Fruit fly (Drosophila melanogaster) whole organism, embryonic: ENCODE data around the gene CG13123.
A peak's percentile ranks its signal among the peaks of the same experiment; 100 is the strongest.

Experiments used
- Abd-B ChIP-seq: fragments of 200-800 bp; sonication (Bioruptor generic); optimal IDR thresholded peaks from 2 replicates; lab custom pipeline; 2018; ENCODE audit warnings: missing biosample characterization, mild to moderate bottlenecking, missing genetic modification characterization, moderate library complexity
- Awh ChIP-seq: fragments of 200-800 bp; sonication (Bioruptor generic); IDR thresholded peaks from 2 replicates; pipeline ENCODE4, ENCODE4 v1.3.6; 2022; ENCODE audit warnings: missing biosample characterization, missing genetic modification characterization
- BEAF-32 ChIP-seq: fragments of 200-800 bp; sonication (Bioruptor generic); optimal IDR thresholded peaks from 3 replicates; lab custom pipeline; 2017; ENCODE audit warnings: missing biosample characterization, missing genetic modification characterization, mild to moderate bottlenecking, moderate library complexity, missing genetic modification reagents
- Bgb ChIP-seq: fragments of 200-800 bp; sonication (Bioruptor generic); IDR thresholded peaks from 2 replicates; pipeline ENCODE4 v1.3.6; 2022; ENCODE audit warnings: missing biosample characterization, missing genetic modification characterization; ENCODE audit not compliant: partially characterized antibody
- CG10267 ChIP-seq: fragments of 200-800 bp; sonication (Bioruptor generic); optimal IDR thresholded peaks from 2 replicates; lab custom pipeline; 2018; ENCODE audit warnings: missing biosample characterization, mild to moderate bottlenecking, missing genetic modification characterization, moderate library complexity
- CG10431 ChIP-seq: fragments of 200-800 bp; sonication (Bioruptor generic); optimal IDR thresholded peaks from 3 replicates; lab custom pipeline; 2018; ENCODE audit warnings: missing biosample characterization, mild to moderate bottlenecking, missing genetic modification characterization
- CG12155 ChIP-seq: fragments of 200-800 bp; sonication (Bioruptor generic); optimal IDR thresholded peaks from 3 replicates; lab custom pipeline; 2016; ENCODE audit warnings: missing biosample characterization, missing genetic modification characterization
- CG13287 ChIP-seq: fragments of 200-800 bp; sonication (Bioruptor generic); IDR thresholded peaks from 2 replicates; pipeline ENCODE4 v1.3.6; 2022; ENCODE audit warnings: missing biosample characterization, missing genetic modification characterization; ENCODE audit not compliant: partially characterized antibody
- CG15514 ChIP-seq: fragments of 200-800 bp; sonication (Bioruptor generic); optimal IDR thresholded peaks from 3 replicates; lab custom pipeline; 2017; ENCODE audit warnings: missing biosample characterization, missing genetic modification characterization, mild to moderate bottlenecking, moderate library complexity, missing genetic modification reagents
- CG17612 ChIP-seq: fragments of 200-800 bp; sonication (Bioruptor generic); IDR thresholded peaks from 2 replicates; pipeline ENCODE4 v1.3.6; 2022; ENCODE audit warnings: missing biosample characterization, missing genetic modification characterization
- CG18599 ChIP-seq: fragments of 200-800 bp; sonication (Bioruptor generic); optimal IDR thresholded peaks from 3 replicates; lab custom pipeline; 2017; ENCODE audit warnings: missing biosample characterization, missing genetic modification characterization, mild to moderate bottlenecking, moderate library complexity, missing genetic modification reagents
- CG2116 ChIP-seq: fragments of 200-800 bp; sonication (Bioruptor generic); optimal IDR thresholded peaks from 3 replicates; lab custom pipeline; 2018; ENCODE audit warnings: missing biosample characterization, mild to moderate bottlenecking, missing genetic modification characterization
- CG5953 ChIP-seq: fragments of 200-800 bp; sonication (Bioruptor generic); IDR thresholded peaks from 2 replicates; pipeline ENCODE4 v1.3.6; 2022; ENCODE audit warnings: missing biosample characterization, missing genetic modification characterization
- CG6791 ChIP-seq: fragments of 200-800 bp; sonication (Bioruptor generic); IDR thresholded peaks from 3 replicates; pipeline ENCODE4 v1.3.6; 2022; ENCODE audit warnings: missing biosample characterization, missing genetic modification characterization; ENCODE audit not compliant: partially characterized antibody
- CG8281 ChIP-seq: fragments of 200-800 bp; sonication (Bioruptor generic); optimal IDR thresholded peaks from 2 replicates; lab custom pipeline; 2018; ENCODE audit warnings: missing biosample characterization, mild to moderate bottlenecking, missing genetic modification characterization, moderate library complexity
- Dfd ChIP-seq, 2 experiments: fragments of >200 bp; optimal IDR thresholded peaks; 2 replicates each; lab custom pipeline; 2017; ENCODE audit warnings: missing biosample characterization in 2 of 2, missing genetic modification characterization in 2 of 2
- Dip2 ChIP-seq: fragments of 200-800 bp; sonication (Bioruptor generic); IDR thresholded peaks from 2 replicates; pipeline ENCODE4 v1.3.6; 2022; ENCODE audit warnings: missing biosample characterization, missing genetic modification characterization
- Dp ChIP-seq: fragments of 200-800 bp; sonication (Bioruptor generic); optimal IDR thresholded peaks from 2 replicates; lab custom pipeline; 2018; ENCODE audit warnings: missing biosample characterization, mild to moderate bottlenecking, missing genetic modification characterization, moderate library complexity
- E2f2 ChIP-seq: fragments of 200-800 bp; sonication (Bioruptor generic); IDR thresholded peaks from 2 replicates; pipeline ENCODE4 v1.3.6; 2022; ENCODE audit warnings: missing biosample characterization, missing genetic modification characterization
- Ets97D ChIP-seq: fragments of 200-800 bp; sonication (Bioruptor generic); optimal IDR thresholded peaks from 3 replicates; lab custom pipeline; 2016; ENCODE audit warnings: missing biosample characterization, missing genetic modification characterization
- Gsc ChIP-seq: fragments of 200-800 bp; sonication (Bioruptor generic); IDR thresholded peaks from 2 replicates; pipeline ENCODE4 v1.3.6; 2022; ENCODE audit warnings: missing biosample characterization, missing genetic modification characterization
- HmgZ ChIP-seq: fragments of 200-800 bp; sonication (Bioruptor generic); optimal IDR thresholded peaks from 2 replicates; lab custom pipeline; 2018; ENCODE audit warnings: missing biosample characterization, mild to moderate bottlenecking, missing genetic modification characterization
- MESR4 ChIP-seq: fragments of 200-800 bp; sonication (Bioruptor generic); optimal IDR thresholded peaks from 2 replicates; lab custom pipeline; 2018; ENCODE audit warnings: missing biosample characterization, mild to moderate bottlenecking, missing genetic modification characterization, moderate library complexity
- Myb ChIP-seq: fragments of 200-800 bp; sonication (Bioruptor generic); optimal IDR thresholded peaks from 2 replicates; lab custom pipeline; 2016; ENCODE audit warnings: missing biosample characterization, missing genetic modification characterization
- Sin3A ChIP-seq: fragments of >200 bp; optimal IDR thresholded peaks from 2 replicates; lab custom pipeline; 2018
- Sry-β ChIP-seq: fragments of 200-800 bp; sonication (Bioruptor generic); optimal IDR thresholded peaks from 2 replicates; lab custom pipeline; 2018; ENCODE audit warnings: missing biosample characterization, mild to moderate bottlenecking, missing genetic modification characterization, moderate library complexity
- TFAM ChIP-seq: fragments of 200-800 bp; sonication (Bioruptor generic); optimal IDR thresholded peaks from 2 replicates; lab custom pipeline; 2017; ENCODE audit warnings: missing biosample characterization, missing genetic modification characterization, inconsistent platforms
- Vsx1 ChIP-seq: fragments of 200-800 bp; sonication (Bioruptor generic); optimal IDR thresholded peaks from 2 replicates; lab custom pipeline; 2017; ENCODE audit warnings: missing biosample characterization, mild to moderate bottlenecking, missing genetic modification characterization, missing genetic modification reagents
- YL-1 ChIP-seq: fragments of 200-800 bp; sonication (Bioruptor generic); optimal IDR thresholded peaks from 3 replicates; lab custom pipeline; 2017; ENCODE audit warnings: missing biosample characterization, mild to moderate bottlenecking, missing genetic modification characterization
- al ChIP-seq: fragments of 200-800 bp; sonication (Bioruptor generic); IDR thresholded peaks from 2 replicates; pipeline ENCODE4 v1.3.6; 2022; ENCODE audit warnings: missing biosample characterization, missing genetic modification characterization
- ato ChIP-seq: fragments of 200-800 bp; sonication (Bioruptor generic); IDR thresholded peaks from 2 replicates; pipeline ENCODE4 v1.3.6; 2022; ENCODE audit warnings: missing biosample characterization, missing genetic modification characterization; ENCODE audit not compliant: partially characterized antibody
- bbx ChIP-seq: fragments of 200-800 bp; sonication (Bioruptor generic); IDR thresholded peaks from 2 replicates; pipeline ENCODE4 v1.3.6; 2022; ENCODE audit warnings: missing biosample characterization, missing genetic modification characterization; ENCODE audit not compliant: partially characterized antibody
- bcd ChIP-seq: fragments of 200-800 bp; sonication (Bioruptor generic); optimal IDR thresholded peaks from 2 replicates; lab custom pipeline; 2017; ENCODE audit warnings: missing biosample characterization, mild to moderate bottlenecking, missing genetic modification characterization
- gfzf ChIP-seq: fragments of 200-800 bp; sonication (Bioruptor generic); optimal IDR thresholded peaks from 2 replicates; lab custom pipeline; 2016; ENCODE audit warnings: missing biosample characterization, mild to moderate bottlenecking, missing genetic modification characterization, moderate library complexity
- hkb ChIP-seq, 2 experiments: fragments of 200-800 bp in 1 of 2; fragments of >200 bp in 1 of 2; sonication (Bioruptor generic) in 1 of 2; IDR thresholded peaks in 1 of 2; optimal IDR thresholded peaks in 1 of 2; 2 replicates each; pipeline versions ENCODE4 v1.3.6 to Lab custom; 2017 to 2022; ENCODE audit warnings: missing biosample characterization in 1 of 2, missing genetic modification characterization in 1 of 2
- lbe ChIP-seq: fragments of 200-800 bp; sonication (Bioruptor generic); optimal IDR thresholded peaks from 2 replicates; lab custom pipeline; 2016; ENCODE audit warnings: missing biosample characterization, mild to moderate bottlenecking, missing genetic modification characterization
- maf-S ChIP-seq: fragments of 200-800 bp; sonication (Bioruptor generic); optimal IDR thresholded peaks from 2 replicates; lab custom pipeline; 2016; ENCODE audit warnings: missing biosample characterization, missing genetic modification characterization
- nmo ChIP-seq: fragments of 200-800 bp; sonication (Bioruptor generic); optimal IDR thresholded peaks from 2 replicates; lab custom pipeline; 2018; ENCODE audit warnings: missing biosample characterization, mild to moderate bottlenecking, missing genetic modification characterization, moderate library complexity
- phol ChIP-seq: fragments of 200-800 bp; sonication (Bioruptor generic); optimal IDR thresholded peaks from 3 replicates; lab custom pipeline; 2018; ENCODE audit warnings: missing biosample characterization, mild to moderate bottlenecking, missing genetic modification characterization, moderate library complexity
- pzg ChIP-seq: fragments of 200-800 bp; sonication (Bioruptor generic); optimal IDR thresholded peaks from 3 replicates; lab custom pipeline; 2018; ENCODE audit warnings: missing biosample characterization, mild to moderate bottlenecking, missing genetic modification characterization, moderate library complexity
- sens ChIP-seq: fragments of 200-800 bp; sonication (Bioruptor generic); peaks from one replicate; lab custom pipeline; 2016; ENCODE audit warnings: missing biosample characterization, missing genetic modification characterization
- sna ChIP-seq: fragments of 200-800 bp; sonication (Bioruptor generic); IDR thresholded peaks from 2 replicates; pipeline ENCODE4 v1.3.6; 2022; ENCODE audit warnings: missing biosample characterization, missing genetic modification characterization; ENCODE audit not compliant: partially characterized antibody
- stwl ChIP-seq: fragments of 200-800 bp; sonication (Bioruptor generic); optimal IDR thresholded peaks from 3 replicates; lab custom pipeline; 2018; ENCODE audit warnings: missing biosample characterization, mild to moderate bottlenecking, missing genetic modification characterization, moderate library complexity
- tin ChIP-seq: fragments of 200-800 bp; sonication (Bioruptor generic); optimal IDR thresholded peaks from 3 replicates; lab custom pipeline; 2016; ENCODE audit warnings: missing biosample characterization, missing genetic modification characterization
- trem ChIP-seq: fragments of 200-800 bp; optimal IDR thresholded peaks from 3 replicates; lab custom pipeline; 2019; ENCODE audit warnings: missing biosample characterization, mild to moderate bottlenecking, missing genetic modification characterization, moderate library complexity
- unc-4 ChIP-seq: fragments of 200-800 bp; sonication (Bioruptor generic); IDR thresholded peaks from 2 replicates; pipeline ENCODE4 v1.3.6; 2022; ENCODE audit warnings: missing biosample characterization, missing genetic modification characterization; ENCODE audit not compliant: partially characterized antibody
- zen ChIP-seq: fragments of 200-800 bp; sonication (Bioruptor generic); optimal IDR thresholded peaks from 3 replicates; lab custom pipeline; 2018; ENCODE audit warnings: missing biosample characterization, mild to moderate bottlenecking, missing genetic modification characterization, moderate library complexity
- zen2 ChIP-seq: fragments of 200-800 bp; sonication (Bioruptor generic); IDR thresholded peaks from 3 replicates; pipeline ENCODE4 v1.3.6; 2022; ENCODE audit warnings: missing biosample characterization, missing genetic modification characterization; ENCODE audit not compliant: partially characterized antibody
- zf30C ChIP-seq: fragments of 200-800 bp; sonication (Bioruptor generic); optimal IDR thresholded peaks from 3 replicates; lab custom pipeline; 2018; ENCODE audit warnings: missing biosample characterization, mild to moderate bottlenecking, missing genetic modification characterization

Gene CG13123

dm6 chr2L:9792945-9793344 is at the start of gene CG13123:
Gene CG13123, minus strand, starts transcription at chr2L:9793107.
- no peak for TF ChIP-seq CG17612
- peak; percentile 37; the same call in 1 of the 2 replicates for TF ChIP-seq bbx (GFP tag; lab: Robert Waterston, UW)
- peak; percentile 57 for TF ChIP-seq Dp
- no peak for TF ChIP-seq zen2 (GFP tag; lab: Robert Waterston, UW)
- no peak for TF ChIP-seq CG18599
- no peak for TF ChIP-seq Abd-B (GFP tag; lab: Kevin White, UChicago)
- TF ChIP-seq CG2116 (GFP tag; lab: Kevin White, UChicago) = peak; percentile 81
- peak; percentile 45 for TF ChIP-seq phol (tag; lab: Kevin White, UChicago)
- no peak for TF ChIP-seq ato (GFP tag; lab: Robert Waterston, UW)
- TF ChIP-seq Sin3A (lab: Kevin White, UChicago) = no peak
- peak; percentile 93 for TF ChIP-seq Myb (GFP tag; lab: Kevin White, UChicago)
- peak; percentile 67 for TF ChIP-seq Vsx1
- TF ChIP-seq HmgZ (tag; lab: Kevin White, UChicago) = no peak
- no peak for TF ChIP-seq hkb (optimal IDR thresholded peaks at IDR 0.05; lab: Kevin White, UChicago)
- no peak for TF ChIP-seq hkb (GFP tag; IDR thresholded peaks at IDR 0.05; lab: Robert Waterston, UW)
- TF ChIP-seq CG10267 (tag; lab: Kevin White, UChicago) = peak; percentile 23
- TF ChIP-seq CG5953 (GFP tag; lab: Robert Waterston, UW) = no peak
- no peak for TF ChIP-seq zf30C (GFP tag; lab: Kevin White, UChicago)
- TF ChIP-seq CG12155 (GFP tag; lab: Kevin White, UChicago) = no peak
- TF ChIP-seq BEAF-32 (GFP tag; lab: Kevin White, UChicago) = peak; percentile 33
- no peak for TF ChIP-seq CG6791
- TF ChIP-seq al (GFP tag; lab: Robert Waterston, UW) = no peak
- peak; percentile 36 for TF ChIP-seq CG10431 (GFP tag; lab: Kevin White, UChicago)
- no peak for TF ChIP-seq tin
- no peak for TF ChIP-seq maf-S
- TF ChIP-seq YL-1 = peak; percentile 40
- no peak for TF ChIP-seq sna
- no peak for TF ChIP-seq CG8281
- peak; percentile 39 for TF ChIP-seq CG15514 (GFP tag; lab: Kevin White, UChicago)
- TF ChIP-seq Bgb (GFP tag; lab: Robert Waterston, UW) = peak; percentile 48
- TF ChIP-seq Dfd (GFP tag; optimal IDR thresholded peaks at IDR 0.05; lab: Kevin White, UChicago) = no peak
- TF ChIP-seq pzg (GFP tag; lab: Kevin White, UChicago) = peak; percentile 83
- no peak for TF ChIP-seq Awh
- no peak for TF ChIP-seq Dip2 (GFP tag; lab: Robert Waterston, UW)
- peak; percentile 53 for TF ChIP-seq MESR4 (GFP tag; lab: Kevin White, UChicago)
- TF ChIP-seq gfzf (GFP tag; lab: Kevin White, UChicago) = peak; percentile 83
- TF ChIP-seq lbe (GFP tag; lab: Kevin White, UChicago) = peak; percentile 5
- TF ChIP-seq Sry-β (GFP tag; lab: Kevin White, UChicago) = no peak
- TF ChIP-seq zen = peak; percentile 19
- peak; percentile 97 for TF ChIP-seq stwl (tag; lab: Kevin White, UChicago)
- peak; percentile 46 for TF ChIP-seq Ets97D (GFP tag; lab: Kevin White, UChicago)
- TF ChIP-seq CG13287 (GFP tag; lab: Robert Waterston, UW) = peak; percentile 41; the same call in 1 of the 2 replicates
- peak; percentile 19 for TF ChIP-seq nmo
- TF ChIP-seq TFAM (GFP tag; lab: Kevin White, UChicago) = no peak
- no peak for TF ChIP-seq Gsc (GFP tag; lab: Robert Waterston, UW)
- no peak for TF ChIP-seq unc-4 (GFP tag; lab: Robert Waterston, UW)
- peak; percentile 51 for TF ChIP-seq sens (GFP tag; lab: Kevin White, UChicago)
- TF ChIP-seq trem (tag; lab: Kevin White, UChicago) = peak; percentile 58
- TF ChIP-seq bcd = no peak
- TF ChIP-seq E2f2 (GFP tag; lab: Robert Waterston, UW) = peak; percentile 63
